Fruit fly (Drosophila melanogaster) whole organism, embryonic: ENCODE measurements around the gene mora.

ENCODE experiments used
- Aef1 ChIP-seq: fragments of 200-800 bp; sonication (Bioruptor generic); IDR thresholded peaks from 3 replicates; pipeline ENCODE4 v1.3.6; 2022; ENCODE audit warnings: missing biosample characterization, missing genetic modification characterization
- Atf-2 ChIP-seq: fragments of 200-800 bp; sonication (Bioruptor generic); optimal IDR thresholded peaks from 2 replicates; lab custom pipeline; 2016; ENCODE audit warnings: missing biosample characterization, missing genetic modification characterization
- Bdp1 ChIP-seq: fragments of 200-800 bp; sonication (Bioruptor generic); optimal IDR thresholded peaks from 3 replicates; lab custom pipeline; 2016; ENCODE audit warnings: missing biosample characterization, missing genetic modification characterization
- CG10147 ChIP-seq: fragments of 200-800 bp; sonication (Bioruptor generic); optimal IDR thresholded peaks from 2 replicates; lab custom pipeline; 2019; ENCODE audit warnings: missing biosample characterization, mild to moderate bottlenecking, missing genetic modification characterization, moderate library complexity
- CG11696 ChIP-seq: fragments of 200-800 bp; sonication (Bioruptor generic); IDR thresholded peaks from 2 replicates; pipeline ENCODE4 v1.3.6; 2022; ENCODE audit warnings: missing biosample characterization, missing genetic modification characterization
- CG12155 ChIP-seq: fragments of 200-800 bp; sonication (Bioruptor generic); optimal IDR thresholded peaks from 3 replicates; lab custom pipeline; 2016; ENCODE audit warnings: missing biosample characterization, missing genetic modification characterization
- CG12659 ChIP-seq: fragments of 200-800 bp; sonication (Bioruptor generic); optimal IDR thresholded peaks from 3 replicates; lab custom pipeline; 2017; ENCODE audit warnings: mild to moderate bottlenecking, missing biosample characterization, missing genetic modification reagents, missing genetic modification characterization
- CG12769 ChIP-seq: fragments of 200-800 bp; sonication (Bioruptor generic); optimal IDR thresholded peaks from 2 replicates; lab custom pipeline; 2019; ENCODE audit warnings: missing biosample characterization, mild to moderate bottlenecking, missing genetic modification characterization, moderate library complexity
- CG13123 ChIP-seq: fragments of 200-800 bp; sonication (Bioruptor generic); optimal IDR thresholded peaks from 2 replicates; lab custom pipeline; 2016; ENCODE audit warnings: missing biosample characterization, missing genetic modification characterization
- CG17829 ChIP-seq: fragments of 200-800 bp; optimal IDR thresholded peaks from 2 replicates; lab custom pipeline; 2019; ENCODE audit warnings: missing biosample characterization, mild to moderate bottlenecking, missing genetic modification characterization, moderate library complexity
- CG17912 ChIP-seq: fragments of 200-800 bp; sonication (Bioruptor generic); optimal IDR thresholded peaks from 2 replicates; lab custom pipeline; 2018; ENCODE audit warnings: missing biosample characterization, mild to moderate bottlenecking, missing genetic modification characterization
- CG2129 ChIP-seq: fragments of 200-800 bp; sonication (Bioruptor generic); IDR thresholded peaks from 2 replicates; pipeline ENCODE4 v1.3.6; 2022; ENCODE audit warnings: missing biosample characterization, missing genetic modification characterization; ENCODE audit not compliant: partially characterized antibody
- CG2875 ChIP-seq: fragments of 200-800 bp; sonication (Bioruptor generic); optimal IDR thresholded peaks from 2 replicates; lab custom pipeline; 2017; ENCODE audit warnings: missing biosample characterization, mild to moderate bottlenecking, missing genetic modification characterization, missing genetic modification reagents
- CG30403 ChIP-seq: fragments of 200-800 bp; sonication (Bioruptor generic); optimal IDR thresholded peaks from 3 replicates; lab custom pipeline; 2016; ENCODE audit warnings: missing biosample characterization, missing genetic modification characterization
- CG3065 ChIP-seq: fragments of 200-800 bp; sonication (Bioruptor generic); optimal IDR thresholded peaks from 2 replicates; lab custom pipeline; 2016; ENCODE audit warnings: missing biosample characterization, missing genetic modification characterization
- CG3163 ChIP-seq: fragments of 200-800 bp; sonication (Bioruptor generic); optimal IDR thresholded peaks from 3 replicates; lab custom pipeline; 2016; ENCODE audit warnings: missing biosample characterization, missing genetic modification characterization
- CG34422 ChIP-seq: fragments of 200-800 bp; sonication (Bioruptor generic); IDR thresholded peaks from 3 replicates; pipeline ENCODE4 v1.3.6; 2022; ENCODE audit warnings: missing biosample characterization, missing genetic modification characterization
- CG4730 ChIP-seq: fragments of 200-800 bp; sonication (Bioruptor generic); IDR thresholded peaks from 2 replicates; pipeline ENCODE4 v1.3.6; 2022; ENCODE audit warnings: missing biosample characterization, missing genetic modification characterization
- CG6254 ChIP-seq: fragments of 200-800 bp; sonication (Bioruptor generic); optimal IDR thresholded peaks from 3 replicates; lab custom pipeline; 2017; ENCODE audit warnings: mild to moderate bottlenecking, missing biosample characterization, missing genetic modification reagents, missing genetic modification characterization
- CG6765 ChIP-seq: fragments of 200-800 bp; sonication (Bioruptor generic); optimal IDR thresholded peaks from 3 replicates; lab custom pipeline; 2017; ENCODE audit warnings: missing biosample characterization, mild to moderate bottlenecking, missing genetic modification characterization
- CG6813 ChIP-seq: fragments of 200-800 bp; sonication (Bioruptor generic); optimal IDR thresholded peaks from 2 replicates; lab custom pipeline; 2017; ENCODE audit warnings: missing biosample characterization, missing genetic modification characterization, mild to moderate bottlenecking, moderate library complexity, missing genetic modification reagents
- CG7928 ChIP-seq: fragments of 200-800 bp; sonication (Bioruptor generic); optimal IDR thresholded peaks from 2 replicates; lab custom pipeline; 2017; ENCODE audit warnings: missing biosample characterization, mild to moderate bottlenecking, missing genetic modification characterization
- CG8944 ChIP-seq: fragments of 200-800 bp; sonication (Bioruptor generic); optimal IDR thresholded peaks from 3 replicates; lab custom pipeline; 2016; ENCODE audit warnings: missing biosample characterization, missing genetic modification characterization
- Dbx ChIP-seq: fragments of 200-800 bp; sonication (Bioruptor generic); IDR thresholded peaks from 3 replicates; pipeline ENCODE4 v1.3.6; 2022; ENCODE audit warnings: missing biosample characterization, missing genetic modification characterization
- Deaf1 ChIP-seq: fragments of 200-800 bp; optimal IDR thresholded peaks from 3 replicates; lab custom pipeline; 2019; ENCODE audit warnings: missing biosample characterization, mild to moderate bottlenecking, missing genetic modification characterization, moderate library complexity
- Fer1 ChIP-seq: fragments of 200-800 bp; sonication (Bioruptor generic); optimal IDR thresholded peaks from 2 replicates; lab custom pipeline; 2017; ENCODE audit warnings: missing biosample characterization, mild to moderate bottlenecking, missing genetic modification characterization
- HLH54F ChIP-seq: fragments of 200-800 bp; sonication (Bioruptor generic); optimal IDR thresholded peaks from 3 replicates; lab custom pipeline; 2016; ENCODE audit warnings: missing biosample characterization, missing genetic modification characterization
- HmgD ChIP-seq: fragments of 200-800 bp; sonication (Bioruptor generic); optimal IDR thresholded peaks from 3 replicates; lab custom pipeline; 2016; ENCODE audit warnings: missing biosample characterization, missing genetic modification characterization
- MTF-1 ChIP-seq: fragments of 200-800 bp; sonication (Bioruptor generic); optimal IDR thresholded peaks from 2 replicates; lab custom pipeline; 2018; ENCODE audit warnings: missing biosample characterization, mild to moderate bottlenecking, missing genetic modification characterization, borderline replicate concordance
- Sin3A ChIP-seq: fragments of >200 bp; optimal IDR thresholded peaks from 2 replicates; lab custom pipeline; 2018
- Ssrp ChIP-seq: fragments of 200-800 bp; sonication (Bioruptor generic); optimal IDR thresholded peaks from 2 replicates; lab custom pipeline; 2018; ENCODE audit warnings: missing biosample characterization, mild to moderate bottlenecking, missing genetic modification characterization, moderate library complexity
- bab2 ChIP-seq: fragments of 200-800 bp; sonication (Bioruptor generic); optimal IDR thresholded peaks from 2 replicates; lab custom pipeline; 2016; ENCODE audit warnings: missing biosample characterization, missing genetic modification characterization
- cato ChIP-seq: fragments of 200-800 bp; sonication (Bioruptor generic); optimal IDR thresholded peaks from 2 replicates; lab custom pipeline; 2016; ENCODE audit warnings: missing biosample characterization, missing genetic modification characterization, borderline replicate concordance
- dmrt99B ChIP-seq: fragments of 200-800 bp; sonication (Bioruptor generic); optimal IDR thresholded peaks from 2 replicates; lab custom pipeline; 2018; ENCODE audit warnings: missing biosample characterization, mild to moderate bottlenecking, missing genetic modification characterization, moderate library complexity
- fd96Cb ChIP-seq: fragments of 200-800 bp; sonication (Bioruptor generic); optimal IDR thresholded peaks from 2 replicates; lab custom pipeline; 2018; ENCODE audit warnings: missing biosample characterization, mild to moderate bottlenecking, missing genetic modification characterization, moderate library complexity
- ftz-f1 ChIP-seq: fragments of 200-800 bp; sonication (Bioruptor generic); optimal IDR thresholded peaks from 2 replicates; lab custom pipeline; 2016; ENCODE audit warnings: missing biosample characterization, missing genetic modification characterization
- jigr1 ChIP-seq: fragments of 200-800 bp; sonication (Bioruptor generic); IDR thresholded peaks from 3 replicates; pipeline ENCODE4 v1.3.6; 2022; ENCODE audit warnings: missing biosample characterization, missing genetic modification characterization
- klu ChIP-seq: fragments of 200-800 bp; sonication (Bioruptor generic); IDR thresholded peaks from 2 replicates; pipeline ENCODE4 v1.3.6; 2022; ENCODE audit warnings: missing biosample characterization, missing genetic modification characterization
- nerfin-1 ChIP-seq: fragments of 200-800 bp; sonication (Bioruptor generic); optimal IDR thresholded peaks from 3 replicates; lab custom pipeline; 2019; ENCODE audit warnings: missing biosample characterization, mild to moderate bottlenecking, missing genetic modification characterization, moderate library complexity
- p53 ChIP-seq: fragments of 200-800 bp; sonication (Bioruptor generic); optimal IDR thresholded peaks from 2 replicates; lab custom pipeline; 2016; ENCODE audit warnings: missing biosample characterization, missing genetic modification characterization
- pita ChIP-seq: fragments of 200-800 bp; sonication (Bioruptor generic); optimal IDR thresholded peaks from 2 replicates; lab custom pipeline; 2017; ENCODE audit warnings: missing biosample characterization, mild to moderate bottlenecking, missing genetic modification characterization
- sd ChIP-seq: fragments of 200-800 bp; sonication (Bioruptor generic); optimal IDR thresholded peaks from 3 replicates; lab custom pipeline; 2018; ENCODE audit warnings: missing biosample characterization, mild to moderate bottlenecking, missing genetic modification characterization, moderate library complexity
- slou ChIP-seq: fragments of 200-800 bp; sonication (Bioruptor generic); optimal IDR thresholded peaks from 3 replicates; lab custom pipeline; 2016; ENCODE audit warnings: missing biosample characterization, missing genetic modification characterization
- tgo ChIP-seq: fragments of 200-800 bp; sonication (Bioruptor generic); IDR thresholded peaks from 3 replicates; pipeline ENCODE4 v1.3.6; 2022; ENCODE audit warnings: missing biosample characterization, missing genetic modification characterization
- ttk ChIP-seq: fragments of 200-800 bp; sonication (Bioruptor generic); IDR thresholded peaks from 2 replicates; pipeline ENCODE4 v2.1.2; 2022; ENCODE audit warnings: missing biosample characterization, missing genetic modification characterization
- twi ChIP-seq: fragments of 200-800 bp; optimal IDR thresholded peaks from 2 replicates; lab custom pipeline; 2019; ENCODE audit warnings: missing biosample characterization, mild to moderate bottlenecking, missing genetic modification characterization, moderate library complexity
- usp ChIP-seq: fragments of >200 bp; optimal IDR thresholded peaks from 2 replicates; lab custom pipeline; 2017; ENCODE audit warnings: missing biosample characterization, missing genetic modification characterization
- wek ChIP-seq: fragments of 200-800 bp; sonication (Bioruptor generic); optimal IDR thresholded peaks from 3 replicates; lab custom pipeline; 2018; ENCODE audit warnings: missing biosample characterization, mild to moderate bottlenecking, missing genetic modification characterization, moderate library complexity
- zen ChIP-seq: fragments of 200-800 bp; sonication (Bioruptor generic); optimal IDR thresholded peaks from 3 replicates; lab custom pipeline; 2018; ENCODE audit warnings: missing biosample characterization, mild to moderate bottlenecking, missing genetic modification characterization, moderate library complexity

The mora gene

DNA sequence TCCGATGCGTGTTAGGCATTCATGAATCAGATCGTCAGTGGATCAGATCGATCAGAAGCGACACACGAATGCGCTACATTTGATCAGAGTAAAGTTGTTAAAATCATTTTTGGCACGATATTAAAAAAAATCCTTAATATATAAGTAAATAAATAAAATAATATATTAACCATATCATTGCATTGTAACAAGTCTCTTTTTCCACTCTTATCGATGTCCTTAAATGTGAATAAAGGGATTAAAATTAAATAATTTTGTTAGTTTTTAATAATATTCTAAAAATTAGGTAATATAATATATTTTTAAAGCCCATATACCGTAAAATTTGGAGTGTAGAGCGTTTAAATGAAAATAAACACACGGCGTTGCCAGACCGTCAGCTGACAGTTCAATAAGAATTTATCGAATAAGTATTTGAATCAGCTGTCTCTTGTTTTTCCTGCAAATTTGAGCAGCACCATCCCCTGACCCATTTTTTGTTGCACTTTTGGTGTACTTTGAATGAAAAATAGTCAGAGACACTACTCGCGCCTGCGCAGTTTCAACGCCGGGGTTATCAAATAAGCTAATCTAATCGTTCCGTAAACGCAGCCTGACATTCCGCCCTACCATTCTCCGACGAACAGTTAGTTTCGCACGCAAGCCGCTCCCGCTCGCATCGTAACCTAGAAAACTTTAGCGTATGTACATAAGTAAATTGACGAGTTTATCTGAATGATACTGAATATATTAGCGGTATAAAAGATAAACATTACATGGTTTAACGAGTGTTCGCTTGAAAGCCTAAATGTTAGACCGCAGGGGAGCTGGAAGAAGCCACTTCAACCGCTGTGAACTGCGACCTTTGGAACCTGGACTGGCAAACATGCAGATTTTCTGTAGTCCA lies 34.0 kb upstream of the mora start, which contains the start of the genes p38a and CG6178 (continued):
- TF ChIP-seq CG30403 (GFP tag; lab: Kevin White, UChicago) (peak; percentile 95), Bdp1 (GFP tag; lab: Kevin White, UChicago) (peak; percentile 33), nerfin-1 (tag; lab: Kevin White, UChicago) (peak; percentile 91), CG10147 (GFP tag; lab: Kevin White, UChicago) (peak; percentile 98), CG3065 (peak; percentile 77), CG7928 (peak; percentile 74), CG6813 (GFP tag; lab: Kevin White, UChicago) (peak; percentile 94), CG4730 (GFP tag; lab: Robert Waterston, UW) (peak; percentile 96), dmrt99B (tag; lab: Kevin White, UChicago) (peak; percentile 99), CG6765 (peak; percentile 95), HmgD (GFP tag; lab: Kevin White, UChicago) (no peak), jigr1 (peak; percentile 91; the same call in 2 of the 3 replicates), CG2875 (peak; percentile 89), CG6254 (peak; percentile 88), ftz-f1 (GFP tag; lab: Kevin White, UChicago) (no peak), MTF-1 (GFP tag; lab: Kevin White, UChicago) (peak; percentile 74), p53 (GFP tag; lab: Kevin White, UChicago) (no peak), CG12769 (tag; lab: Kevin White, UChicago) (peak; percentile 16), pita (GFP tag; lab: Kevin White, UChicago) (no peak), Deaf1 (peak; percentile 89), CG34422 (peak; percentile 96), CG17912 (GFP tag; lab: Kevin White, UChicago) (peak; percentile 91), CG13123 (peak; percentile 80), CG12155 (GFP tag; lab: Kevin White, UChicago) (peak; percentile 91), Atf-2 (GFP tag; lab: Kevin White, UChicago) (peak; percentile 43), bab2 (GFP tag; lab: Kevin White, UChicago) (peak; percentile 69), usp (GFP tag; lab: Kevin White, UChicago) (no peak), CG12659 (GFP tag; lab: Kevin White, UChicago) (peak; percentile 99), CG3163 (peak; percentile 14), Ssrp (tag; lab: Kevin White, UChicago) (peak; percentile 99), cato (GFP tag; lab: Kevin White, UChicago) (peak; percentile 84), fd96Cb (tag; lab: Kevin White, UChicago) (peak; percentile 98), CG8944 (GFP tag; lab: Kevin White, UChicago) (peak; percentile 36), twi (tag; lab: Kevin White, UChicago) (peak; percentile 95), CG2129 (no peak), zen (tag; lab: Kevin White, UChicago) (peak; percentile 93), CG11696 (peak; percentile 81), slou (GFP tag; lab: Kevin White, UChicago) (peak; percentile 82), Dbx (peak; percentile 96), Fer1 (GFP tag; lab: Kevin White, UChicago) (peak; percentile 97), Aef1 (GFP tag; lab: Robert Waterston, UW) (peak; percentile 97), tgo (GFP tag; lab: Robert Waterston, UW) (peak; percentile 98), wek (GFP tag; lab: Kevin White, UChicago) (peak; percentile 56), sd (peak; percentile 92), klu (GFP tag; lab: Robert Waterston, UW) (peak; percentile 96), Sin3A (lab: Kevin White, UChicago) (peak; percentile 5), HLH54F (GFP tag; lab: Kevin White, UChicago) (peak; percentile 68), ttk (peak; percentile 95), CG17829 (peak; percentile 98)
